Fruit fly (Drosophila melanogaster): ENCODE results near the gene Glyp.

DNA sequence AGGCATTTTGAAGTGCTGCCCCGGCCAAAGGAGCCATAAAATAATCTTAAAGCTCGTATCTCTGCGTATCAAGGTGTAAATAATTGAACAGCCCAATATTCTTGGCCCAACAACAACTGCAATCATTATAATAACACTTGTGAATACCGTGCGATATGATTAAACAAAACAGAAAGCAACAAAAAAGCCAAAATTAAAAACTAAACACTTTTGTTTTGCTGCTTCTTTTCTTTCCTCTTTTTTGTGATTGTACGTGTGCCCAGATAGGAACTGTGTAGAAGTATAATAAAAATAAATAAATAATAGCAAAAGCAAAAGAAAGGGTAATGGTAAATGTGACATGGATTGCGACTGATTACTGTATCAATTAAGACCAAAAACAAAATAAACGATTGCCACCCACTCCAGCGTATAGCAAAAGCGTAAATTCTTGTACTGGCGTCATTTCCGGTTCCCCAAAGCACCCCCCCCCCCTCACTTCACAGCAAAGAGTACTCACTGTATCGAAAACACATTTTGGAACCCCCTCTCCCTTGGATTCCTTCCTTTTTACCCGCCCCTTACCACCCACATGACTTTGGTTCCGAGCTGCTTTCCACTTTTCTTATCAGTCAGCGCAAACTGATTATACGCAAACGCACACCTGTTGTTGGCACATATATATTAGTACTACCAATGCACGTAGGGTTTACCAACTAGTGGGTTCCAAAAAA, 40.9 kb downstream of the Glyp start:
- no peak for TF ChIP-seq pan (optimal IDR thresholded peaks at IDR 0.05)
- no peak for TF ChIP-seq psq (optimal IDR thresholded peaks at IDR 0.05)
- TF ChIP-seq CG8478 (optimal IDR thresholded peaks at IDR 0.05), result no peak

All from whole organism.